Worm (Caenorhabditis elegans): ENCODE results near the gene abu-14.

DNA sequence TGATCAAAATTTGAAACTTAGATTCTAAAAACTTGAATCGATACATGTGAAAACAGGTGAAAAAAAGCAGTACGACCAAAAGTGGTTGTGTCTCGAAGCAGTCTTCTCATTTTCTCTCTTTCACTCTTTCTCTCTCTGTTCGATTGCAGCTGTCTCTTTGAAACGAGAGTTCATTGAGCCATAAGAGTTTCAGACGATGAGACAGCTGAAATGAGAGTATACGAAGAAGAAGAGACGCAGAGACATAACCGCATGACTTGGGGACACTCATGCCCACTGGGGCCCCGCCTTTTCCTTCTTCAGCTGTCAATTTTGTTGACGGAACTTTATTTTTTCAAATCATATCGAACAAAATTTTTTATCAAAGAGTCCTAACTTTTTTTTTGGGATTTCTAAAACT is 47.0 kb upstream of the abu-14 start:
- TF ChIP-seq him-1 (tag; optimal IDR thresholded peaks at IDR 0.05) = peak; percentile 53
- TF ChIP-seq dao-5 (tag; optimal IDR thresholded peaks at IDR 0.05) = no peak
- TF ChIP-seq W03F9.2 (tag; optimal IDR thresholded peaks at IDR 0.05) = peak; percentile 85
